Worm (Caenorhabditis elegans): ENCODE measurements around the gene gpb-1.

- TF ChIP-seq sup-37 (GFP tag; optimal IDR thresholded peaks at IDR 0.05) (no peak), blmp-1 (tag; optimal IDR thresholded peaks at IDR 0.05) (peak; percentile 21), nhr-28 (tag; optimal IDR thresholded peaks at IDR 0.05) (no peak), nhr-12 (tag; optimal IDR thresholded peaks at IDR 0.05) (no peak), snpc-4 (tag; optimal IDR thresholded peaks at IDR 0.05) (peak; percentile 32), lsy-2 (tag; optimal IDR thresholded peaks at IDR 0.05) (peak; percentile 45 to 72), nhr-237 (tag; optimal IDR thresholded peaks at IDR 0.05) (no peak), lin-35 (GFP tag; optimal IDR thresholded peaks at IDR 0.05) (peak; percentile 38 to 68), nhr-11 (tag; optimal IDR thresholded peaks at IDR 0.05) (no peak)
Measured at ce11 chrII:11728545-11729105, 19.8 kb downstream of the gpb-1 start, which contains the start of gene alh-8.

All from whole organism, L1 larva.